Fruit fly (Drosophila melanogaster) whole organism, embryonic: ENCODE measurements around the gene IntS9.

Source experiments
- Abd-B ChIP-seq: fragments of 200-800 bp; sonication (Bioruptor generic); optimal IDR thresholded peaks from 2 replicates; lab custom pipeline; 2018; ENCODE audit warnings: missing biosample characterization, mild to moderate bottlenecking, missing genetic modification characterization, moderate library complexity
- Atf-2 ChIP-seq: fragments of 200-800 bp; sonication (Bioruptor generic); optimal IDR thresholded peaks from 2 replicates; lab custom pipeline; 2016; ENCODE audit warnings: missing biosample characterization, missing genetic modification characterization
- C15 ChIP-seq: fragments of 200-800 bp; sonication (Bioruptor generic); IDR thresholded peaks from 3 replicates; pipeline ENCODE4 v1.3.6; 2022; ENCODE audit warnings: missing biosample characterization, missing genetic modification characterization
- CG13123 ChIP-seq: fragments of 200-800 bp; sonication (Bioruptor generic); optimal IDR thresholded peaks from 2 replicates; lab custom pipeline; 2016; ENCODE audit warnings: missing biosample characterization, missing genetic modification characterization
- CG15011 ChIP-seq: fragments of 200-800 bp; sonication (Bioruptor generic); optimal IDR thresholded peaks from 3 replicates; lab custom pipeline; 2018; ENCODE audit warnings: missing biosample characterization, mild to moderate bottlenecking, missing genetic modification characterization
- CG1529 ChIP-seq: fragments of 200-800 bp; sonication (Bioruptor generic); optimal IDR thresholded peaks from 3 replicates; lab custom pipeline; 2018; ENCODE audit warnings: missing biosample characterization, missing genetic modification characterization
- CG15479 ChIP-seq: fragments of 200-800 bp; sonication (Bioruptor generic); optimal IDR thresholded peaks from 3 replicates; lab custom pipeline; 2019; ENCODE audit warnings: missing biosample characterization, mild to moderate bottlenecking, missing genetic modification characterization, moderate library complexity
- CG16863 ChIP-seq: fragments of 200-800 bp; sonication (Bioruptor generic); optimal IDR thresholded peaks from 3 replicates; lab custom pipeline; 2016; ENCODE audit warnings: missing biosample characterization, missing genetic modification characterization
- CG17361 ChIP-seq: fragments of 200-800 bp; sonication (Bioruptor generic); IDR thresholded peaks from 3 replicates; pipeline ENCODE4 v1.3.6; 2022; ENCODE audit warnings: missing biosample characterization, missing genetic modification characterization
- CG17912 ChIP-seq: fragments of 200-800 bp; sonication (Bioruptor generic); optimal IDR thresholded peaks from 2 replicates; lab custom pipeline; 2018; ENCODE audit warnings: missing biosample characterization, mild to moderate bottlenecking, missing genetic modification characterization
- CG18011 ChIP-seq: fragments of 200-800 bp; sonication (Bioruptor generic); optimal IDR thresholded peaks from 2 replicates; lab custom pipeline; 2017; ENCODE audit warnings: missing biosample characterization, missing genetic modification characterization, mild to moderate bottlenecking, moderate library complexity, missing genotype
- CG2120 ChIP-seq: fragments of 200-800 bp; sonication (Bioruptor generic); optimal IDR thresholded peaks from 3 replicates; lab custom pipeline; 2016; ENCODE audit warnings: missing biosample characterization, missing genetic modification characterization
- CG42726 ChIP-seq: fragments of 200-800 bp; sonication (Bioruptor generic); IDR thresholded peaks from 2 replicates; pipeline ENCODE4 v1.3.6; 2022; ENCODE audit warnings: missing biosample characterization, missing genetic modification characterization; ENCODE audit not compliant: partially characterized antibody
- CG4360 ChIP-seq: fragments of 200-800 bp; sonication (Bioruptor generic); IDR thresholded peaks from 2 replicates; pipeline ENCODE4 v1.3.6; 2022; ENCODE audit warnings: missing biosample characterization, missing genetic modification characterization
- CG5245 ChIP-seq: fragments of 200-800 bp; sonication (Bioruptor generic); optimal IDR thresholded peaks from 3 replicates; lab custom pipeline; 2016; ENCODE audit warnings: missing biosample characterization, missing genetic modification characterization
- CG5953 ChIP-seq: fragments of 200-800 bp; sonication (Bioruptor generic); IDR thresholded peaks from 2 replicates; pipeline ENCODE4 v1.3.6; 2022; ENCODE audit warnings: missing biosample characterization, missing genetic modification characterization
- CG9215 ChIP-seq: fragments of 200-800 bp; sonication (Bioruptor generic); IDR thresholded peaks from 2 replicates; pipeline ENCODE4 v1.3.6; 2022; ENCODE audit warnings: missing biosample characterization, missing genetic modification characterization
- CHES-1-like ChIP-seq: fragments of 200-800 bp; sonication (Bioruptor generic); optimal IDR thresholded peaks from 2 replicates; lab custom pipeline; 2016; ENCODE audit warnings: missing biosample characterization, missing genetic modification characterization
- CTCF ChIP-seq: fragments of 200-800 bp; sonication (Bioruptor generic); optimal IDR thresholded peaks from 2 replicates; lab custom pipeline; 2017; ENCODE audit warnings: missing biosample characterization, mild to moderate bottlenecking, missing genetic modification characterization, moderate library complexity
- D19B ChIP-seq: fragments of 200-800 bp; sonication (Bioruptor generic); optimal IDR thresholded peaks from 2 replicates; lab custom pipeline; 2017; ENCODE audit warnings: missing biosample characterization, mild to moderate bottlenecking, missing genetic modification characterization
- Deaf1 ChIP-seq: fragments of 200-800 bp; optimal IDR thresholded peaks from 3 replicates; lab custom pipeline; 2019; ENCODE audit warnings: missing biosample characterization, mild to moderate bottlenecking, missing genetic modification characterization, moderate library complexity
- E2f1 ChIP-seq: fragments of 200-800 bp; sonication (Bioruptor generic); IDR thresholded peaks from 2 replicates; pipeline ENCODE4 v1.3.6; 2022; ENCODE audit warnings: missing biosample characterization, missing genetic modification characterization
- Fer2 ChIP-seq: fragments of 200-800 bp; sonication (Bioruptor generic); optimal IDR thresholded peaks from 2 replicates; lab custom pipeline; 2018; ENCODE audit warnings: missing biosample characterization, mild to moderate bottlenecking, missing genetic modification characterization, moderate library complexity
- GATAe ChIP-seq: fragments of 200-800 bp; sonication (Bioruptor generic); conservative IDR thresholded peaks from 2 replicates; pipeline ENCODE4 v1.3.6; 2022; ENCODE audit warnings: missing biosample characterization, missing genetic modification characterization
- Gsc ChIP-seq: fragments of 200-800 bp; sonication (Bioruptor generic); IDR thresholded peaks from 2 replicates; pipeline ENCODE4 v1.3.6; 2022; ENCODE audit warnings: missing biosample characterization, missing genetic modification characterization
- HmgD ChIP-seq: fragments of 200-800 bp; sonication (Bioruptor generic); optimal IDR thresholded peaks from 3 replicates; lab custom pipeline; 2016; ENCODE audit warnings: missing biosample characterization, missing genetic modification characterization
- Hsf ChIP-seq: fragments of 200-800 bp; sonication (Bioruptor generic); optimal IDR thresholded peaks from 3 replicates; lab custom pipeline; 2016; ENCODE audit warnings: missing biosample characterization, missing genetic modification characterization
- MBD-R2 ChIP-seq: fragments of 200-800 bp; sonication (Bioruptor generic); IDR thresholded peaks from 2 replicates; pipeline ENCODE4 v1.3.6; 2022; ENCODE audit warnings: missing biosample characterization, missing genetic modification characterization
- Med ChIP-seq: fragments of 200-800 bp; sonication (Bioruptor generic); peaks from one replicate; lab custom pipeline; 2016; ENCODE audit warnings: missing biosample characterization, missing genetic modification characterization, mild to moderate bottlenecking, inconsistent platforms, moderate library complexity
- Nf-YC ChIP-seq: fragments of 200-800 bp; optimal IDR thresholded peaks from 3 replicates; lab custom pipeline; 2019; ENCODE audit warnings: missing biosample characterization, mild to moderate bottlenecking, missing genetic modification characterization, moderate library complexity
- Side ChIP-seq: fragments of 200-800 bp; sonication (Bioruptor generic); optimal IDR thresholded peaks from 2 replicates; lab custom pipeline; 2016; ENCODE audit warnings: missing biosample characterization, missing genetic modification characterization
- Stat92E ChIP-seq, 3 experiments: fragments of >200 bp in 2 of 3; fragments of 200-800 bp in 1 of 3; sonication (Bioruptor generic) in 1 of 3; optimal IDR thresholded peaks; 2 replicates each; lab custom pipeline; 2017 to 2019; ENCODE audit warnings: missing biosample characterization in 3 of 3, missing genetic modification characterization in 3 of 3, mild to moderate bottlenecking in 1 of 3, moderate library complexity in 1 of 3
- bcd ChIP-seq: fragments of 200-800 bp; sonication (Bioruptor generic); optimal IDR thresholded peaks from 2 replicates; lab custom pipeline; 2017; ENCODE audit warnings: missing biosample characterization, mild to moderate bottlenecking, missing genetic modification characterization
- bigmax ChIP-seq: fragments of 200-800 bp; sonication (Bioruptor generic); optimal IDR thresholded peaks from 2 replicates; lab custom pipeline; 2018; ENCODE audit warnings: missing biosample characterization, mild to moderate bottlenecking, missing genetic modification characterization
- chif ChIP-seq, 2 experiments: fragments of 200-800 bp; sonication (Bioruptor generic); optimal IDR thresholded peaks; 3 replicates each; lab custom pipeline; 2016; ENCODE audit warnings: missing biosample characterization in 2 of 2, missing genetic modification characterization in 2 of 2
- corto ChIP-seq: fragments of 200-800 bp; sonication (Bioruptor generic); optimal IDR thresholded peaks from 2 replicates; lab custom pipeline; 2016; ENCODE audit warnings: missing biosample characterization, mild to moderate bottlenecking, missing genetic modification characterization, moderate library complexity
- da ChIP-seq: fragments of 200-800 bp; sonication (Bioruptor generic); optimal IDR thresholded peaks from 2 replicates; lab custom pipeline; 2016; ENCODE audit warnings: missing biosample characterization, missing genetic modification characterization
- dati ChIP-seq: fragments of 200-800 bp; sonication (Bioruptor generic); IDR thresholded peaks from 2 replicates; pipeline ENCODE4 v1.3.6; 2022; ENCODE audit warnings: missing biosample characterization, missing genetic modification characterization
- fru ChIP-seq: fragments of >200 bp; optimal IDR thresholded peaks from 2 replicates; lab custom pipeline; 2017
- gem ChIP-seq: fragments of 200-800 bp; sonication (Bioruptor generic); optimal IDR thresholded peaks from 2 replicates; lab custom pipeline; 2019; ENCODE audit warnings: missing biosample characterization, mild to moderate bottlenecking, missing genetic modification characterization, moderate library complexity
- grn ChIP-seq: fragments of 200-800 bp; sonication (Bioruptor generic); optimal IDR thresholded peaks from 3 replicates; lab custom pipeline; 2017; ENCODE audit warnings: missing biosample characterization, missing genetic modification characterization
- hth ChIP-seq: fragments of >200 bp; optimal IDR thresholded peaks from 2 replicates; lab custom pipeline; 2017; ENCODE audit warnings: inconsistent platforms
- kay ChIP-seq: fragments of 200-800 bp; sonication (Bioruptor generic); optimal IDR thresholded peaks from 2 replicates; lab custom pipeline; 2016; ENCODE audit warnings: missing biosample characterization, missing genetic modification characterization
- maf-S ChIP-seq: fragments of 200-800 bp; sonication (Bioruptor generic); optimal IDR thresholded peaks from 2 replicates; lab custom pipeline; 2016; ENCODE audit warnings: missing biosample characterization, missing genetic modification characterization
- nerfin-1 ChIP-seq: fragments of 200-800 bp; sonication (Bioruptor generic); optimal IDR thresholded peaks from 3 replicates; lab custom pipeline; 2019; ENCODE audit warnings: missing biosample characterization, mild to moderate bottlenecking, missing genetic modification characterization, moderate library complexity
- pb ChIP-seq: fragments of 200-800 bp; sonication (Bioruptor generic); optimal IDR thresholded peaks from 3 replicates; lab custom pipeline; 2016; ENCODE audit warnings: missing biosample characterization, missing genetic modification characterization
- pita ChIP-seq: fragments of 200-800 bp; sonication (Bioruptor generic); optimal IDR thresholded peaks from 2 replicates; lab custom pipeline; 2017; ENCODE audit warnings: missing biosample characterization, mild to moderate bottlenecking, missing genetic modification characterization
- pum ChIP-seq: fragments of 200-800 bp; sonication (Bioruptor generic); optimal IDR thresholded peaks from 2 replicates; lab custom pipeline; 2016; ENCODE audit warnings: missing biosample characterization, missing genetic modification characterization
- sens ChIP-seq: fragments of 200-800 bp; sonication (Bioruptor generic); peaks from one replicate; lab custom pipeline; 2016; ENCODE audit warnings: missing biosample characterization, missing genetic modification characterization
- sima ChIP-seq: fragments of 200-800 bp; sonication (Bioruptor generic); optimal IDR thresholded peaks from 2 replicates; lab custom pipeline; 2016; ENCODE audit warnings: missing biosample characterization, missing genetic modification characterization
- stc ChIP-seq: fragments of 200-800 bp; sonication (Bioruptor generic); IDR thresholded peaks from 2 replicates; pipeline ENCODE4 v1.3.6; 2022; ENCODE audit warnings: missing biosample characterization, missing genetic modification characterization
- wor ChIP-seq: fragments of 200-800 bp; sonication (Bioruptor generic); IDR thresholded peaks from 2 replicates; pipeline ENCODE4 v1.3.6; 2022; ENCODE audit warnings: missing biosample characterization, missing genetic modification characterization

Gene IntS9

DNA sequence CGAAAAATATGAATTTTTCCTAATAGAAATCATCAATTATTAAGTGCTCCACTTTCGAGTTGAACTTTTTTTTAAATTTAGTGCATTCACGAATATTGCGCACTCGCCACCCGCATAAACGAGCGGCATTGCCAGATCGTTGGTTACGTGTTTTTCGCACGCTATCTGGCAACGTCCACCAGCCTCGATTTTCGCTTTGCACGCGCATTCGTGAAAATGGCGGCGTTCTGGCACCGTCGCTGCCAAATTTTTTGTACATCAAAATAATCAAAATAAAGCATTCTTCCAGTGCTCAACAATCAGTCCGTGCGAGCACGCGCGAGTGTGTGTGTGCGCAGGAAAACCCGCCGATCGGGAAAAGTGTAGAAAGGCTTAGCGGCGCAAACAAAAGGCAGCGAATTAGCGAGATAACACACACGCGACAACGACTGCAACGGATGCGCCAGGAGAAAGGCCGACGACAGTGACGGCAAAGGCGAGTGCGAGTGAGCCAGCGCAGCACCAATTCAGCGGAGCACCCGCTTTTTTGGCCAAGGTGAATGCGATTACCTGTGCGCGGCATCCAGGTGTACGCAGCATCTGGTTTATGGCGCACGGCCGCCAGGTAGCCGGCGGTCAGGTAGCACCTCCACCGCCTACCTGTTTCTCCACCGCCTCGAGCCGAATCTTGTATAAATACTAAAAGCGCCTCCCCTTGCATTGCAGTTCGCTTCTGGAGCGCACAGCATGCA, 8.3 kb upstream of the IntS9 start (continued):
- peak; percentile 59 for TF ChIP-seq CG5245 (GFP tag; lab: Kevin White, UChicago)
- peak; percentile 41 for TF ChIP-seq wor
- peak; percentile 61 for TF ChIP-seq CG13123 (GFP tag; lab: Kevin White, UChicago)
- no peak for TF ChIP-seq Nf-YC (tag; lab: Kevin White, UChicago)
- TF ChIP-seq sima (GFP tag; lab: Kevin White, UChicago) = peak; percentile 5
- no peak for TF ChIP-seq da
- TF ChIP-seq CG17361 = no peak; the same call in 1 of the 3 replicates
- TF ChIP-seq sens (GFP tag; lab: Kevin White, UChicago) = peak; percentile 98
- no peak for TF ChIP-seq Abd-B (GFP tag; lab: Kevin White, UChicago)
- TF ChIP-seq C15 (GFP tag; lab: Robert Waterston, UW) = peak; percentile 68; the same call in 1 of the 3 replicates
- peak; percentile 82 for TF ChIP-seq pb (GFP tag; lab: Kevin White, UChicago)
- peak; percentile 83 for TF ChIP-seq kay (GFP tag; lab: Kevin White, UChicago)
- no peak for TF ChIP-seq Gsc (GFP tag; lab: Robert Waterston, UW)
- TF ChIP-seq GATAe (GFP tag; lab: Robert Waterston, UW) = no peak
- TF ChIP-seq CG5953 (GFP tag; lab: Robert Waterston, UW) = peak; percentile 71
- peak; percentile 98 for TF ChIP-seq Med (GFP tag; lab: Kevin White, UChicago)
- TF ChIP-seq grn (GFP tag; lab: Kevin White, UChicago) = no peak
- TF ChIP-seq Atf-2 = peak; percentile 73
- TF ChIP-seq CHES-1-like = peak; percentile 87
- TF ChIP-seq Side (GFP tag; lab: Kevin White, UChicago) = peak; percentile 89
- TF ChIP-seq dati (GFP tag; lab: Robert Waterston, UW) = peak; percentile 30; the same call in 1 of the 2 replicates
- peak; percentile 82 for TF ChIP-seq maf-S (GFP tag; lab: Kevin White, UChicago)
- TF ChIP-seq chif (GFP tag; optimal IDR thresholded peaks at IDR 0.05; lab: Kevin White, UChicago) = peak; percentile 75 to 77
- TF ChIP-seq CG42726 (GFP tag; lab: Robert Waterston, UW) = peak; percentile 78
- TF ChIP-seq D19B = no peak
- TF ChIP-seq bigmax (GFP tag; lab: Kevin White, UChicago) = peak; percentile 50
- TF ChIP-seq Stat92E (GFP tag; optimal IDR thresholded peaks at IDR 0.05; lab: Kevin White, UChicago) = peak in 1 of 3 experiments; percentile 70
- no peak; the same call in 1 of the 2 replicates for TF ChIP-seq CG9215
- TF ChIP-seq fru = no peak
- peak; percentile 64 for TF ChIP-seq CG18011 (GFP tag; lab: Kevin White, UChicago)
- TF ChIP-seq pum (GFP tag; lab: Kevin White, UChicago) = peak; percentile 84
- TF ChIP-seq bcd (GFP tag; lab: Kevin White, UChicago) = peak; percentile 84
- peak; percentile 63 for TF ChIP-seq corto
- no peak for TF ChIP-seq pita
- peak; percentile 93 for TF ChIP-seq CG2120 (GFP tag; lab: Kevin White, UChicago)
- peak; percentile 74 for TF ChIP-seq HmgD
- TF ChIP-seq CG15479 (GFP tag; lab: Kevin White, UChicago) = peak; percentile 99
- TF ChIP-seq Deaf1 (tag; lab: Kevin White, UChicago) = no peak
- no peak for TF ChIP-seq hth
- TF ChIP-seq nerfin-1 = peak; percentile 78
- TF ChIP-seq CG4360 (GFP tag; lab: Robert Waterston, UW) = peak; percentile 48
- no peak for TF ChIP-seq CG17912 (GFP tag; lab: Kevin White, UChicago)
- TF ChIP-seq MBD-R2 = peak; percentile 67
- TF ChIP-seq stc (GFP tag; lab: Robert Waterston, UW) = peak; percentile 75
- TF ChIP-seq gem (tag; lab: Kevin White, UChicago) = no peak
- peak; percentile 75 for TF ChIP-seq E2f1 (GFP tag; lab: Robert Waterston, UW)
- peak; percentile 85 for TF ChIP-seq Hsf (GFP tag; lab: Kevin White, UChicago)
- TF ChIP-seq CTCF (GFP tag; lab: Kevin White, UChicago) = no peak
- TF ChIP-seq CG15011 = no peak
- no peak for TF ChIP-seq CG1529 (GFP tag; lab: Kevin White, UChicago)
- TF ChIP-seq CG16863 (GFP tag; lab: Kevin White, UChicago) = peak; percentile 81
- peak; percentile 56 for TF ChIP-seq Fer2 (tag; lab: Kevin White, UChicago)
